Fruit fly (Drosophila melanogaster) whole organism, wandering third instar larva: ENCODE data around the gene Vajk3.

Source experiments
- CG32264 ChIP-seq: fragments of 200-800 bp; sonication (Bioruptor generic); optimal IDR thresholded peaks from 2 replicates; lab custom pipeline; 2016; ENCODE audit warnings: missing biosample characterization, missing genetic modification characterization
- CG9705 ChIP-seq: fragments of 200-800 bp; sonication (Bioruptor generic); optimal IDR thresholded peaks from 2 replicates; lab custom pipeline; 2018; ENCODE audit warnings: missing biosample characterization, mild to moderate bottlenecking, missing genetic modification characterization
- Dif ChIP-seq: fragments of 200-275, 200-300 bp; sonication (Bioruptor generic); optimal IDR thresholded peaks from 2 replicates; lab custom pipeline; 2018; ENCODE audit warnings: missing biosample characterization, missing genetic modification characterization; ENCODE audit not compliant: partially characterized antibody
- GATAd ChIP-seq: sonication (Bioruptor generic); optimal IDR thresholded peaks from 2 replicates; lab custom pipeline; 2016; ENCODE audit warnings: missing biosample characterization, missing genetic modification characterization
- Hnf4 ChIP-seq: fragments of 200-800 bp; sonication (Bioruptor generic); optimal IDR thresholded peaks from 2 replicates; lab custom pipeline; 2016; ENCODE audit warnings: missing biosample characterization, mild to moderate bottlenecking, missing genetic modification characterization
- Hr78 ChIP-seq: fragments of >200 bp; optimal IDR thresholded peaks from 2 replicates; lab custom pipeline; 2017; ENCODE audit warnings: missing biosample characterization, missing genetic modification characterization
- Hr83 ChIP-seq: fragments of 200-300 bp; sonication (Bioruptor generic); optimal IDR thresholded peaks from 2 replicates; lab custom pipeline; 2016; ENCODE audit warnings: missing biosample characterization, mild to moderate bottlenecking, missing genetic modification characterization, moderate library complexity; ENCODE audit not compliant: poor library complexity, severe bottlenecking
- Jra ChIP-seq: sonication (Bioruptor generic); optimal IDR thresholded peaks from 2 replicates; lab custom pipeline; 2016; ENCODE audit warnings: missing biosample characterization, missing genetic modification characterization
- Mio ChIP-seq: sonication (Bioruptor generic); optimal IDR thresholded peaks from 2 replicates; lab custom pipeline; 2016; ENCODE audit warnings: missing biosample characterization, missing genetic modification characterization
- N ChIP-seq: fragments of >200 bp; optimal IDR thresholded peaks from 2 replicates; lab custom pipeline; 2018; ENCODE audit warnings: missing biosample characterization, missing external identifiers, missing genetic modification characterization
- OdsH ChIP-seq: fragments of 200-800 bp; sonication (Bioruptor generic); optimal IDR thresholded peaks from 2 replicates; lab custom pipeline; 2016; ENCODE audit warnings: missing biosample characterization, mild to moderate bottlenecking, missing genetic modification characterization
- Rel ChIP-seq, 2 experiments: fragments of 200-800 bp; sonication (Bioruptor generic) in 1 of 2; optimal IDR thresholded peaks; 2 replicates in 1 of 2; 3 replicates in 1 of 2; lab custom pipeline; 2016 to 2019; ENCODE audit warnings: mild to moderate bottlenecking in 2 of 2, missing biosample characterization in 2 of 2, missing genetic modification characterization in 2 of 2, moderate library complexity in 1 of 2
- Vsx2 ChIP-seq: fragments of 200-300, 225-300 bp; sonication (Bioruptor generic); optimal IDR thresholded peaks from 2 replicates; lab custom pipeline; 2018; ENCODE audit warnings: missing biosample characterization, missing genetic modification characterization; ENCODE audit not compliant: partially characterized antibody
- br ChIP-seq: fragments of 200-800 bp; sonication (Bioruptor generic); optimal IDR thresholded peaks from 2 replicates; lab custom pipeline; 2016; ENCODE audit warnings: missing biosample characterization, missing genetic modification characterization
- dl ChIP-seq, 2 experiments: fragments of 175-275, 200-275 bp in 1 of 2; fragments of 200-275 bp in 1 of 2; sonication (Bioruptor generic); optimal IDR thresholded peaks; lab custom pipeline; 2018; ENCODE audit warnings: mild to moderate bottlenecking in 2 of 2, missing biosample characterization in 2 of 2, missing genetic modification characterization in 2 of 2, moderate library complexity in 2 of 2; ENCODE audit not compliant: partially characterized antibody in 2 of 2, insufficient read depth in 1 of 2
- dsf ChIP-seq: sonication (Bioruptor generic); optimal IDR thresholded peaks from 2 replicates; lab custom pipeline; 2016; ENCODE audit warnings: missing biosample characterization, missing genetic modification characterization, borderline replicate concordance
- ey ChIP-seq: fragments of 200-800 bp; sonication (Bioruptor generic); optimal IDR thresholded peaks from 2 replicates; lab custom pipeline; 2016; ENCODE audit warnings: missing biosample characterization, missing genetic modification characterization
- foxo ChIP-seq, 2 experiments: fragments of 200-800 bp; sonication (Bioruptor generic); optimal IDR thresholded peaks; 2 replicates in 1 of 2; 3 replicates in 1 of 2; lab custom pipeline; 2016 to 2017; ENCODE audit warnings: missing biosample characterization in 2 of 2, missing genetic modification characterization in 2 of 2
- fru ChIP-seq: fragments of 200-800 bp; sonication (Bioruptor generic); optimal IDR thresholded peaks from 3 replicates; lab custom pipeline; 2016; ENCODE audit warnings: missing biosample characterization, mild to moderate bottlenecking, missing genetic modification characterization
- h ChIP-seq: fragments of 200-800 bp; sonication (Bioruptor generic); optimal IDR thresholded peaks from 3 replicates; lab custom pipeline; 2016; ENCODE audit warnings: missing biosample characterization, mild to moderate bottlenecking, missing genetic modification characterization
- jim ChIP-seq: fragments of 175-275, 200-325 bp; sonication (Bioruptor generic); optimal IDR thresholded peaks from 2 replicates; lab custom pipeline; 2016; ENCODE audit warnings: missing biosample characterization, mild to moderate bottlenecking, missing genetic modification characterization
- lola ChIP-seq: fragments of >200 bp; optimal IDR thresholded peaks from 2 replicates; lab custom pipeline; 2017; ENCODE audit warnings: missing biosample characterization, missing genetic modification characterization
- pan ChIP-seq: fragments of >200 bp; optimal IDR thresholded peaks from 2 replicates; lab custom pipeline; 2017
- rgr ChIP-seq: fragments of 200-800 bp; sonication (Bioruptor generic); optimal IDR thresholded peaks from 3 replicates; lab custom pipeline; 2016; ENCODE audit warnings: missing biosample characterization, mild to moderate bottlenecking, missing genetic modification characterization
- sage ChIP-seq: fragments of 200-800 bp; sonication (Bioruptor generic); optimal IDR thresholded peaks from 2 replicates; lab custom pipeline; 2016; ENCODE audit warnings: missing biosample characterization, mild to moderate bottlenecking, missing genetic modification characterization
- sv ChIP-seq: fragments of 200-800 bp; sonication (Bioruptor generic); optimal IDR thresholded peaks from 3 replicates; lab custom pipeline; 2016; ENCODE audit warnings: missing biosample characterization, missing genetic modification characterization
- usp ChIP-seq: fragments of >200 bp; optimal IDR thresholded peaks from 2 replicates; lab custom pipeline; 2017; ENCODE audit warnings: missing biosample characterization, missing genetic modification characterization
- woc ChIP-seq: sonication (Bioruptor generic); optimal IDR thresholded peaks from 2 replicates; lab custom pipeline; 2016; ENCODE audit warnings: missing biosample characterization, mild to moderate bottlenecking, missing genetic modification characterization

The Vajk3 gene

DNA sequence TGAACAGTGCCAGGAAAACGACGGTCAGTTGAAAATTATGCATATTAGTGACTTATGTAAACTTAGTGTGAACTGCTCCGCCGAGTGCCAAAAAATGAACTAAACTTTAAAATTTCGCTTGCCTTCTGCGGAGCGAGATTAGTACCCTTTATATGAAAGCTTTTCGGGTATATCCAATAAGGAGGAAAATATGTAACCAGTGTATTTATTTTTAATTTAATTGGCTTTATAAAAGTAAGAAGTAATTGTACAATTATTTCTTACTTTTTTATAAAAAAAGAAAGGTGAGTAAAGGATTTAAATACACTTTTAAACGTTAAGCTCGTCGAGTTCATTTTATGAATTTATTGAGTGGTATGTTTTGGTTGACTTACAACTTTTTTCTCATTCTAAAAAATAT, 25.6 kb upstream of the Vajk3 start, which contains the start of gene He:
He (minus strand) TSS at position 101 of the 400 bp plus-strand sequence.
- TF ChIP-seq sage (GFP tag; lab: Kevin White, UChicago), result no peak
- no peak for TF ChIP-seq jim
- no peak for TF ChIP-seq Jra (GFP tag; lab: Kevin White, UChicago)
- no peak for TF ChIP-seq OdsH (GFP tag; lab: Kevin White, UChicago)
- TF ChIP-seq ey (GFP tag; lab: Kevin White, UChicago), result no peak
- no peak for TF ChIP-seq sv (GFP tag; lab: Kevin White, UChicago)
- TF ChIP-seq, all 38 proteins: peak for 0

DNA sequence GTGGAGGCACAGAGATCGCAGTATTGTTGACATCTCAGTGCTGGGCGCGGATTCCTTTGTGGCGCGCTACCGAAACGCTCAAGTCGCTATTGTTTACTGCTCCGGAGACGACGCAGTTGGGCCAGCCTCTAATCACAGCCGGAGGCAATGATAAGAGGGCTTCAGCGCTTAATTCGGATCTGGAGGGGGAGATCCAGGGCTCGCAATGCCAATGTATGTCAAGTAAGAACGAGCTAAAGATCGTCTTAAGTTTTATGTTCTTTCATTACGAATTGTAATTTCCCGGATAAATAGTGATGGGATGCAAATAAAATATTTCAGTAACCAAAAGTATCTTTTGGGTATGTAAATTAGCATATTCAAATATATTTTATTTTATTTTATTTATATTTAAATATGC, 22.6 kb upstream of the Vajk3 start, which contains the start of the genes NimB4 and NimB5:
NimB4 (minus strand) TSS at position 101 of the 400 bp plus-strand sequence.
NimB5 (plus strand) TSS at position 302 of the 400 bp plus-strand sequence.
- TF ChIP-seq Hr83 (no peak), CG9705 (no peak), Dif (GFP tag; lab: Kevin White, UChicago) (no peak), usp (no peak), pan (lab: Kevin White, UChicago) (no peak), dsf (GFP tag; lab: Kevin White, UChicago) (no peak), Hr78 (GFP tag; lab: Kevin White, UChicago) (no peak), Vsx2 (GFP tag; lab: Kevin White, UChicago) (no peak), dl (GFP tag; optimal IDR thresholded peaks at IDR 0.05; lab: Kevin White, UChicago; ENCODE audit: insufficient read depth in 1 of 2, partially characterized antibody in 2 of 2) (no peak), N (GFP tag; lab: Kevin White, UChicago) (no peak), OdsH (GFP tag; lab: Kevin White, UChicago) (no peak), Hnf4 (no peak), Mio (GFP tag; lab: Kevin White, UChicago) (no peak), sage (GFP tag; lab: Kevin White, UChicago) (no peak), foxo (GFP tag; optimal IDR thresholded peaks at IDR 0.05; lab: Kevin White, UChicago) (no peak), CG32264 (GFP tag; lab: Kevin White, UChicago) (no peak), rgr (GFP tag; lab: Kevin White, UChicago) (no peak), lola (GFP tag; lab: Kevin White, UChicago) (no peak)

- no peak for TF ChIP-seq lola (GFP tag; lab: Kevin White, UChicago)
- peak; percentile 9 for TF ChIP-seq woc (GFP tag; lab: Kevin White, UChicago)
- no peak for TF ChIP-seq sage (GFP tag; lab: Kevin White, UChicago)
- TF ChIP-seq h (GFP tag; lab: Kevin White, UChicago), result peak; percentile 41
- TF ChIP-seq br (GFP tag; lab: Kevin White, UChicago), result peak; percentile 60
- no peak for TF ChIP-seq Rel (GFP tag; optimal IDR thresholded peaks at IDR 0.05; lab: Kevin White, UChicago)
- TF ChIP-seq Rel (tag; optimal IDR thresholded peaks at IDR 0.05; lab: Kevin White, UChicago), result peak; percentile 93
- no peak for TF ChIP-seq fru (GFP tag; lab: Kevin White, UChicago)
- no peak for TF ChIP-seq jim
These were observed 20.6 kb upstream of the Vajk3 start, which contains the start of gene NimB3 for dm6 chr2L:13967846-13968350. NimB3 (minus strand) TSS chr2L:13967985.

- TF ChIP-seq GATAd (GFP tag; lab: Kevin White, UChicago) (no peak), CG32264 (GFP tag; lab: Kevin White, UChicago) (no peak), jim (no peak), sage (GFP tag; lab: Kevin White, UChicago) (no peak), woc (GFP tag; lab: Kevin White, UChicago) (no peak), dl (GFP tag; optimal IDR thresholded peaks at IDR 0.05; lab: Kevin White, UChicago; ENCODE audit: insufficient read depth in 1 of 2, partially characterized antibody in 2 of 2) (no peak), Rel (GFP tag; optimal IDR thresholded peaks at IDR 0.05; lab: Kevin White, UChicago) (no peak), Rel (tag; optimal IDR thresholded peaks at IDR 0.05; lab: Kevin White, UChicago) (peak; percentile 42), Hnf4 (no peak)
These were observed 19.5 kb upstream of the Vajk3 start, which contains the start of gene NimB2 for dm6 chr2L:13966732-13967316. NimB2 (minus strand) TSS chr2L:13967018.
